Worm (Caenorhabditis elegans): ENCODE data around the gene F35E8.10.
A peak's percentile ranks its signal among the peaks of the same experiment; 100 is the strongest.

The F35E8.10 gene

DNA sequence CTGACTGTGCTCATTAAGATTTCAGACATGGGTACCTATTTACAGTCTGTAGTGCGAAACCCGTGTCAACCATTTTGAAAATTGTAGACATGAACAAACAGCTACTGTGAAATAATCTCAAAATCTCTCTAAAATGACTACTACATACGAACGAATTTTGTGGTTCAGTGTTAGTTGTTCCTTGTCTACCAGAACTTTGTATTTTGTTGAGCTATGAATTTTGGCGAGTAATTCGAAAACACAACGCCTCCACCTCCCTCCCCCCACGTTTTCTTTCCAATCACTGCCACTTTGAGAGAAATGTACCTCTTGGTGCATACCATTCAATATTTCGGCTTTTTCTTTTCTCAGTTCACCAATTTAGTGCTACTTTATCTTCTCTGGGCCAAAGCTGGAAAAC, 27.5 kb downstream of the F35E8.10 start, which contains the start of gene T06C12.11 (continued):
- no peak for TF ChIP-seq mdt-29 (GFP tag; IDR thresholded peaks at IDR 0.05)
- TF ChIP-seq daf-12 (tag; optimal IDR thresholded peaks at IDR 0.05): no peak
- TF ChIP-seq daf-19 (GFP tag; conservative IDR thresholded peaks at IDR 0.05): no peak

ce11 chrV:15891761-15892160, 28.4 kb downstream of the F35E8.10 start, which contains the start of gene T06C12.12:
T06C12.12 (plus strand) TSS chrV:15892061.
- no peak for TF ChIP-seq T26A8.4 (GFP tag; IDR thresholded peaks at IDR 0.05)
- no peak for TF ChIP-seq ama-1 (optimal IDR thresholded peaks at IDR 0.05)

ce11 chrV:15891279-15891678, 28.9 kb downstream of the F35E8.10 start:
- TF ChIP-seq php-3 (GFP tag; IDR thresholded peaks at IDR 0.05) (0 out of 2 replicates have a peak, but pooled peaks have one; percentile 6), F37D6.2 (tag; optimal IDR thresholded peaks at IDR 0.05) (no peak), hlh-11 (tag; optimal IDR thresholded peaks at IDR 0.05) (peak; percentile 67), ceh-44 (GFP tag; IDR thresholded peaks at IDR 0.05) (no peak), F44E2.7 (GFP tag; IDR thresholded peaks at IDR 0.05) (no peak), nhr-6 (tag; optimal IDR thresholded peaks at IDR 0.05) (peak; percentile 25), daf-16 (GFP tag; optimal IDR thresholded peaks at IDR 0.05) (no peak), daf-16 (tag; optimal IDR thresholded peaks at IDR 0.05) (peak; percentile 89), F10B5.3 (tag; optimal IDR thresholded peaks at IDR 0.05) (no peak), nhr-28 (tag; optimal IDR thresholded peaks at IDR 0.05) (peak; percentile 91), dve-1 (tag; optimal IDR thresholded peaks at IDR 0.05; ENCODE audit: insufficient read depth) (peak; percentile 59), lin-39 (tag; optimal IDR thresholded peaks at IDR 0.05) (no peak), nhr-77 (tag; optimal IDR thresholded peaks at IDR 0.05) (peak; percentile 24), pqm-1 (tag; optimal IDR thresholded peaks at IDR 0.05) (peak; percentile 70), pha-4 (GFP tag; IDR thresholded peaks at IDR 0.05) (no peak), pha-4 (tag; optimal IDR thresholded peaks at IDR 0.05) (peak; percentile 43), dmd-6 (GFP tag; IDR thresholded peaks at IDR 0.05) (peak; percentile 61), hlh-30 (tag; optimal IDR thresholded peaks at IDR 0.05; ENCODE audit: insufficient read depth) (peak; percentile 28), dmd-8 (GFP tag; IDR thresholded peaks at IDR 0.05) (no peak)

ce11 chrV:15890115-15890514, 30.1 kb downstream of the F35E8.10 start:
- TF ChIP-seq nhr-28 (tag; optimal IDR thresholded peaks at IDR 0.05): peak; percentile 60
- peak; percentile 18 for TF ChIP-seq hlh-11 (tag; optimal IDR thresholded peaks at IDR 0.05)
- no peak for TF ChIP-seq saeg-2 (GFP tag; IDR thresholded peaks at IDR 0.05)
- peak; percentile 35; the same call in 1 of the 2 replicates for TF ChIP-seq dmd-6 (GFP tag; IDR thresholded peaks at IDR 0.05)
- TF ChIP-seq F44E2.7 (GFP tag; IDR thresholded peaks at IDR 0.05): no peak
- TF ChIP-seq daf-16 (GFP tag; optimal IDR thresholded peaks at IDR 0.05): no peak
- TF ChIP-seq daf-16 (tag; optimal IDR thresholded peaks at IDR 0.05): peak; percentile 78

DNA sequence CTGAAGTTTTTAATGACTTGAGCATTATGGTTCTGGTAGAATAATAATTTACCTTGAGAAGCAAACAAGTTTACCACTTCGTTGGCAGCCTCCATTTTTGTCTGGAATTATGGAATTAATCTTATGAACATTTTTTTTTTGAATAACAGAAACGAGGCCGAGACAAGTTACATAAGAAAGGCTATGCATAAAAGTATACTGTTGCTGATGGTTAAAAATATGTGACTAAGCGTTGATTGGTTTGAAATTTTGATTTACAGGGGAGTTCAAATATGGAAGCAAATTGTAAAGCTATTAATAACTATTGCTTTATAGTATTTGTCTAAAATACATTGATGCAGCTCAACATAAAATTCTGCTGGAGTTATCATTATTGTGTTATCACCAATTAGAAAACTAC, 31.4 kb downstream of the F35E8.10 start, which contains the start of gene cgt-1:
TSS of gene cgt-1 (minus strand) at position 101 of the 400 bp plus-strand sequence.
- TF ChIP-seq egl-27 (tag; optimal IDR thresholded peaks at IDR 0.05): no peak
- TF ChIP-seq hmg-1.1 (GFP tag; IDR thresholded peaks at IDR 0.05): no peak
- no peak for TF ChIP-seq nhr-76 (tag; optimal IDR thresholded peaks at IDR 0.05)
- TF ChIP-seq hlh-11 (tag; optimal IDR thresholded peaks at IDR 0.05): no peak
- no peak for TF ChIP-seq F44E2.7 (GFP tag; IDR thresholded peaks at IDR 0.05)
- no peak for TF ChIP-seq T26A8.4 (GFP tag; IDR thresholded peaks at IDR 0.05)
- no peak for TF ChIP-seq R02D3.7 (tag; optimal IDR thresholded peaks at IDR 0.05)
- peak; percentile 10 for TF ChIP-seq dve-1 (tag; optimal IDR thresholded peaks at IDR 0.05; ENCODE audit: insufficient read depth)
- TF ChIP-seq daf-16 (GFP tag; optimal IDR thresholded peaks at IDR 0.05): no peak
- peak; percentile 3 for TF ChIP-seq daf-16 (tag; optimal IDR thresholded peaks at IDR 0.05)
- no peak for TF ChIP-seq snpc-4 (tag; optimal IDR thresholded peaks at IDR 0.05)
- no peak for TF ChIP-seq ama-1 (optimal IDR thresholded peaks at IDR 0.05)

DNA sequence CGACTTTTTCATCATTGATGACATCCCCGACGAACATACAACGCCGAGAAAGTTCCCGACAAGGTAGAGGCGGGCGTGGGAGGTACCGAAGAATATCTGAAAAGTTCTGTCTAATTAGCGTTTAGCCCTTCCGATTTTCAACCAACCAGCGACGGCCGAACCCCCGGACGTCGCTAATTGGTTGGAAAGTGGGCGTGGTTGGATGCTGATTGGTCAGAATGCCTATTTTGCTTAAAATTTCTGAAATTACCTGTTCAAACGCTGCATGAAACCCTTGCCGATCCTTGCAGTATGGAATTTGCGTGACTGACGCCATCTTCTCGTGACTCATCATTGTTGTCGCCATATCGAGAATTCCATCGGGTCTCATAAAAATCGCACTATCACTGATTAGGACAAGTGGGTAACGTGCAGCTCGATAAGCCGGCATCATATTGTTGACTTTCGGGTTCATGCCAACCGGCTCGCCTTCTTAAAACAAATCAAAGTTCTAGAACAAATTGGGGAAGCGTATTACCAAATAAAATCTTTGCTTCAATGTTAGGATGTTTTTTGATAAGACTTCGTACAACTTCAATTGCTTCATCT, 32.4 kb downstream of the F35E8.10 start:
- TF ChIP-seq nhr-28 (tag; optimal IDR thresholded peaks at IDR 0.05) (peak; percentile 82), ceh-32 (tag; optimal IDR thresholded peaks at IDR 0.05; ENCODE audit: poor library complexity) (no peak), unc-39 (tag; optimal IDR thresholded peaks at IDR 0.05) (no peak), arid-1 (GFP tag; conservative IDR thresholded peaks at IDR 0.05) (no peak), jun-1 (tag; optimal IDR thresholded peaks at IDR 0.05) (no peak), nhr-76 (tag; optimal IDR thresholded peaks at IDR 0.05) (no peak), tra-1 (GFP tag; IDR thresholded peaks at IDR 0.05) (no peak), rbr-2 (tag; optimal IDR thresholded peaks at IDR 0.05) (no peak), ceh-44 (GFP tag; IDR thresholded peaks at IDR 0.05) (no peak), ZK546.5 (tag; optimal IDR thresholded peaks at IDR 0.05) (no peak), pqm-1 (tag; optimal IDR thresholded peaks at IDR 0.05) (peak; percentile 84), ztf-11 (tag; optimal IDR thresholded peaks at IDR 0.05) (no peak), dmd-6 (GFP tag; IDR thresholded peaks at IDR 0.05) (peak; percentile 86), spr-1 (tag; optimal IDR thresholded peaks at IDR 0.05) (no peak), dve-1 (tag; optimal IDR thresholded peaks at IDR 0.05; ENCODE audit: insufficient read depth) (peak; percentile 48), snpc-4 (tag; optimal IDR thresholded peaks at IDR 0.05) (no peak), gei-8 (GFP tag; optimal IDR thresholded peaks at IDR 0.05) (no peak)

Measured in whole organism, L4 larva.